Fruit fly (Drosophila melanogaster): ENCODE results near the gene bdl.

Gene bdl

dm6 chr2L:4363707-4364270 lies 39.4 kb downstream of the bdl start:
- TF ChIP-seq tll (GFP tag; optimal IDR thresholded peaks at IDR 0.05), result peak in 1 of 2 experiments; percentile 48
- TF ChIP-seq Nf-YB (GFP tag; optimal IDR thresholded peaks at IDR 0.05), result no peak
- TF ChIP-seq pros (GFP tag; optimal IDR thresholded peaks at IDR 0.05), result peak; percentile 98
- TF ChIP-seq zen (tag; optimal IDR thresholded peaks at IDR 0.05), result peak; percentile 8
- no peak for TF ChIP-seq PHDP (tag; optimal IDR thresholded peaks at IDR 0.05)
- TF ChIP-seq Kr (GFP tag; optimal IDR thresholded peaks at IDR 0.05), result peak; percentile 47
- TF ChIP-seq CG15479 (GFP tag; optimal IDR thresholded peaks at IDR 0.05), result peak; percentile 45
- peak; percentile 22 for TF ChIP-seq Six4 (GFP tag; optimal IDR thresholded peaks at IDR 0.05)
- peak; percentile 69 for TF ChIP-seq cad (GFP tag; optimal IDR thresholded peaks at IDR 0.05)
- no peak for TF ChIP-seq CG18599 (GFP tag; optimal IDR thresholded peaks at IDR 0.05)
- no peak for TF ChIP-seq Sin3A (optimal IDR thresholded peaks at IDR 0.05)
- peak; percentile 97 for TF ChIP-seq twi (tag; optimal IDR thresholded peaks at IDR 0.05)
- peak; percentile 4 for TF ChIP-seq p53 (GFP tag; optimal IDR thresholded peaks at IDR 0.05)
- TF ChIP-seq ac (GFP tag; optimal IDR thresholded peaks at IDR 0.05), result peak; percentile 91
- 0 out of 3 replicates have a peak, but pooled peaks have one; percentile 17 for TF ChIP-seq Optix (GFP tag; IDR thresholded peaks at IDR 0.05)
- peak; percentile 4 for TF ChIP-seq kni (GFP tag; optimal IDR thresholded peaks at IDR 0.05)
- TF ChIP-seq stc (GFP tag; IDR thresholded peaks at IDR 0.05), result no peak
- peak; percentile 21 for TF ChIP-seq da (GFP tag; optimal IDR thresholded peaks at IDR 0.05)
- TF ChIP-seq D (optimal IDR thresholded peaks at IDR 0.05), result peak; percentile 37
- TF ChIP-seq D (GFP tag; optimal IDR thresholded peaks at IDR 0.05), result no peak

- TF ChIP-seq yki (optimal IDR thresholded peaks at IDR 0.05), result no peak
- no peak for TF ChIP-seq CoRest (tag; optimal IDR thresholded peaks at IDR 0.05)
- TF ChIP-seq CG8944 (GFP tag; optimal IDR thresholded peaks at IDR 0.05), result no peak
- no peak for TF ChIP-seq mirr (GFP tag; optimal IDR thresholded peaks at IDR 0.05)
- peak; percentile 18 for TF ChIP-seq CG7745 (tag; optimal IDR thresholded peaks at IDR 0.05)
- no peak for TF ChIP-seq CG33213 (GFP tag; optimal IDR thresholded peaks at IDR 0.05)
- TF ChIP-seq pzg (GFP tag; optimal IDR thresholded peaks at IDR 0.05), result no peak
- TF ChIP-seq CG1603 (tag; optimal IDR thresholded peaks at IDR 0.05), result peak; percentile 44
- TF ChIP-seq CG7786 (GFP tag; optimal IDR thresholded peaks at IDR 0.05), result no peak
- peak; percentile 30 for TF ChIP-seq CG18262 (tag; optimal IDR thresholded peaks at IDR 0.05)
- TF ChIP-seq da (GFP tag; optimal IDR thresholded peaks at IDR 0.05), result no peak
- TF ChIP-seq cato (GFP tag; optimal IDR thresholded peaks at IDR 0.05; ENCODE audit: borderline replicate concordance), result no peak
- TF ChIP-seq CG10267 (tag; optimal IDR thresholded peaks at IDR 0.05), result no peak
- no peak for TF ChIP-seq Meics (GFP tag; optimal IDR thresholded peaks at IDR 0.05)
- TF ChIP-seq gfzf (GFP tag; optimal IDR thresholded peaks at IDR 0.05), result no peak
- TF ChIP-seq Dbx (GFP tag; IDR thresholded peaks at IDR 0.05), result no peak
- no peak for TF ChIP-seq onecut (GFP tag; IDR thresholded peaks at IDR 0.05)
- TF ChIP-seq dmrt99B (tag; optimal IDR thresholded peaks at IDR 0.05), result no peak
- TF ChIP-seq CG13287 (GFP tag; IDR thresholded peaks at IDR 0.05; ENCODE audit: partially characterized antibody), result no peak
- TF ChIP-seq D (optimal IDR thresholded peaks at IDR 0.05), result no peak
- TF ChIP-seq D (GFP tag; optimal IDR thresholded peaks at IDR 0.05), result no peak
- TF ChIP-seq Sox100B (GFP tag; optimal IDR thresholded peaks at IDR 0.05), result no peak
- TF ChIP-seq sens-2 (GFP tag; IDR thresholded peaks at IDR 0.05), result no peak
- TF ChIP-seq D19B (GFP tag; optimal IDR thresholded peaks at IDR 0.05), result no peak
- no peak for TF ChIP-seq chn (GFP tag; optimal IDR thresholded peaks at IDR 0.05)
- TF ChIP-seq CG12071 (GFP tag; optimal IDR thresholded peaks at IDR 0.05), result no peak
- no peak for TF ChIP-seq Sry-δ (GFP tag; optimal IDR thresholded peaks at IDR 0.05)
- no peak for TF ChIP-seq lilli (GFP tag; optimal IDR thresholded peaks at IDR 0.05)
- TF ChIP-seq Bteb2 (GFP tag; optimal IDR thresholded peaks at IDR 0.05), result no peak
- TF ChIP-seq CTCF (GFP tag; optimal IDR thresholded peaks at IDR 0.05), result no peak
- TF ChIP-seq crc (GFP tag; optimal IDR thresholded peaks at IDR 0.05), result no peak
- no peak for TF ChIP-seq CG7839 (tag; optimal IDR thresholded peaks at IDR 0.05)
- TF ChIP-seq Oli (tag; optimal IDR thresholded peaks at IDR 0.05), result no peak
- no peak for TF ChIP-seq knrl (GFP tag; IDR thresholded peaks at IDR 0.05; ENCODE audit: partially characterized antibody)
Observed at dm6 chr2L:4364914-4365313, 40.6 kb downstream of the bdl start.

Measured in whole organism, embryonic.